Worm (Caenorhabditis elegans) whole organism, midembryonic: Measurements from ENCODE around the gene sds-22.

Experiments
- flt-1 ChIP-seq: fragments of 200-800 bp; sonication (Bioruptor generic); IDR thresholded peaks from 2 replicates; pipeline ENCODE4 v1.3.6; 2022; ENCODE audit warnings: missing genetic modification characterization, missing compliant biosample characterization
- ref-1 ChIP-seq: fragments of 200-800 bp; sonication (Bioruptor generic); conservative IDR thresholded peaks from 2 replicates; pipeline ENCODE4 v1.3.6; 2022; ENCODE audit warnings: missing genetic modification reagents, missing genetic modification characterization, missing compliant biosample characterization
- ztf-29 ChIP-seq: fragments of 200-800 bp; sonication (Bioruptor generic); IDR thresholded peaks from 2 replicates; pipeline ENCODE4 v1.3.6; 2022; ENCODE audit warnings: missing genetic modification reagents, missing genetic modification characterization, missing compliant biosample characterization

DNA sequence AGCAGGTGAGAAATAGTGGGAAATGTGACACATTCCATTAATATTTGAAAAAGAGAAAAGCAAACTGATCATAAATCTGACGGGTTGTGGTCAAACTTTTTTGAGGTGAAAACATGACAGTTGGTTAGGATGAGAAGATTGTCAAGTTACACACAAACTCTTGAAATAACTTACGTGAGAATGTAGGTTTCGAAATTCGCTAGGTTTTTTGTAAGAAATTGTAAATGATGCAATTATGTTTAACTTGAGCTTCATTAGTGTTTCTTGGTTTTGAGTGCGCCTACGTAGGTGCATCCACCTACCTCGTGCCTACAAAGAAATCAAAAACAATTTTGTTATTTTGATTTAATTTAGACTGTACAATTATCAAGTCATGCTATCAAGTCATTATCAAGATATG, 22.9 kb upstream of the sds-22 start, which contains the start of gene cex-2:
- TF ChIP-seq ref-1 (GFP tag; lab: Robert Waterston, UW) (no peak), flt-1 (GFP tag; lab: Robert Waterston, UW) (no peak), ztf-29 (GFP tag; lab: Robert Waterston, UW) (no peak)
